Worm (Caenorhabditis elegans) whole organism, L3 larva: ENCODE measurements around the gene C14A11.2.

Experiments
- ceh-28 ChIP-seq: fragments of 150-350 bp; optimal IDR thresholded peaks from 2 replicates; lab custom pipeline; 2014; ENCODE audit warnings: missing biosample characterization, missing genetic modification reagents, missing genetic modification characterization
- egl-5 ChIP-seq: fragments of 150-350 bp; optimal IDR thresholded peaks from 2 replicates; lab custom pipeline; 2017; ENCODE audit warnings: missing biosample characterization, missing genetic modification reagents, missing genetic modification characterization, inconsistent platforms
- elt-1 ChIP-seq: fragments of 150-350 bp; optimal IDR thresholded peaks from 2 replicates; lab custom pipeline; 2014; ENCODE audit warnings: missing biosample characterization, missing genetic modification characterization
- elt-2 ChIP-seq: sonication (generic microtip); optimal IDR thresholded peaks from 2 replicates; lab custom pipeline; 2016; ENCODE audit warnings: missing genetic modification reagents, mild to moderate bottlenecking, missing genetic modification characterization, missing compliant biosample characterization
- elt-3 ChIP-seq, 3 experiments: fragments of 150-350 bp in 1 of 3; sonication (generic microtip) in 2 of 3; optimal IDR thresholded peaks; 2 replicates in 2 of 3; 4 replicates in 1 of 3; lab custom pipeline; 2014 to 2017; ENCODE audit warnings: missing biosample characterization in 3 of 3, missing genetic modification characterization in 3 of 3
- mml-1 ChIP-seq: fragments of 150-350 bp; sonication (generic microtip); optimal IDR thresholded peaks from 3 replicates; lab custom pipeline; 2014; ENCODE audit warnings: missing biosample characterization, missing genetic modification characterization
- nfya-1 ChIP-seq: sonication (generic microtip); optimal IDR thresholded peaks from 2 replicates; lab custom pipeline; 2017; ENCODE audit warnings: missing genetic modification characterization, mild to moderate bottlenecking, missing compliant biosample characterization, antibody characterized with exemption, moderate library complexity; ENCODE audit not compliant: insufficient read depth
- nhr-11 ChIP-seq: fragments of 150-350 bp; optimal IDR thresholded peaks from 2 replicates; lab custom pipeline; 2014; ENCODE audit warnings: missing biosample characterization, missing genetic modification characterization
- nhr-237 ChIP-seq: fragments of 150-350 bp; optimal IDR thresholded peaks from 2 replicates; lab custom pipeline; 2014; ENCODE audit warnings: missing biosample characterization, missing genetic modification characterization
- nhr-25 ChIP-seq: sonication (generic microtip); optimal IDR thresholded peaks from 2 replicates; lab custom pipeline; 2017; ENCODE audit warnings: missing biosample characterization, missing genetic modification characterization
- nhr-76 ChIP-seq: fragments of 150-350 bp; sonication (generic microtip); optimal IDR thresholded peaks from 5 replicates; lab custom pipeline; 2014; ENCODE audit warnings: missing biosample characterization, missing genetic modification characterization
- pha-4 ChIP-seq: fragments of 150-350 bp; optimal IDR thresholded peaks from 2 replicates; lab custom pipeline; 2014; ENCODE audit warnings: missing biosample characterization, missing genetic modification reagents, missing genetic modification characterization
- unc-62 ChIP-seq: fragments of 150-350 bp; sonication (generic microtip); optimal IDR thresholded peaks from 4 replicates; lab custom pipeline; 2014; ENCODE audit warnings: missing biosample characterization, missing genetic modification reagents, missing genetic modification characterization
- ztf-11 ChIP-seq: fragments of 150-350 bp; optimal IDR thresholded peaks from 2 replicates; lab custom pipeline; 2014; ENCODE audit warnings: missing biosample characterization, missing genetic modification characterization

- TF ChIP-seq elt-3 (tag; optimal IDR thresholded peaks at IDR 0.05; lab: Kevin White, UChicago) (no peak), egl-5 (tag; lab: Kevin White, UChicago) (no peak), nhr-237 (tag; lab: Kevin White, UChicago) (no peak), nhr-76 (no peak), nfya-1 (no peak), nhr-11 (tag; lab: Kevin White, UChicago) (no peak), pha-4 (no peak), elt-1 (tag; lab: Kevin White, UChicago) (no peak), ceh-28 (tag; lab: Kevin White, UChicago) (no peak), ztf-11 (no peak), mml-1 (tag; lab: Kevin White, UChicago) (no peak), nhr-25 (tag; lab: Kevin White, UChicago) (peak; percentile 22), unc-62 (GFP tag; lab: Kevin White, UChicago) (no peak), elt-2 (no peak)
These were observed 9.4 kb upstream of the C14A11.2 start for ce11 chrX:2793527-2793926.
